Fruit fly (Drosophila melanogaster): ENCODE results near the gene Mipp1.
A peak's percentile ranks its signal among the peaks of the same experiment; 100 is the strongest.

Gene Mipp1

DNA sequence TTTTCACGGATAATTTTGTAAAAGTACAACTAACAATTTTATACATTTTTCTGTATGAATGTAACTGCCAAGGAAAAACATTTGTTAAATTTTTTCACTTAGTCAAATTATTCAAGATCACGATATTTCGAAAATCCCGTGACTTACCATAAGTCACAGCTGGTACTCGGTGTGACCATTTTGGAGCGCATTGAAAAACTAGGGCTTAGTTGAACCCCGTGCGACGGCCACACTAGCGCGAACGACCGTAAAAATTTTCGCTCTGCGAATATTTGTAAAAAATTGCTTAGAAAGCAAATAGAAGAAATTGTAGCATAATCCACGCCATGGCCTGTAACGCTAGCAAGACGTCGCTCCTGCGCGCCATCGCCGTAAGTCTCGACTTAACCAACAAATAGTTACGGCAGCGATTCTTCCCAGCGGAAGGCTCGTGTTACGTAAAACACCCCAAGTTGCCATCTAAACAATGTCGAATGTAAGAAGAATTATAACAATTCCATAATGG is 11.0 kb upstream of the Mipp1 start, which contains the start of gene UQCR-C2 (continued):
- TF ChIP-seq dysf (GFP tag; IDR thresholded peaks at IDR 0.05) = no peak
- TF ChIP-seq CG11398 (GFP tag; optimal IDR thresholded peaks at IDR 0.05) = no peak
- no peak for TF ChIP-seq Sox102F (GFP tag; optimal IDR thresholded peaks at IDR 0.05)
- no peak for TF ChIP-seq CG1832 (GFP tag; optimal IDR thresholded peaks at IDR 0.05)

DNA sequence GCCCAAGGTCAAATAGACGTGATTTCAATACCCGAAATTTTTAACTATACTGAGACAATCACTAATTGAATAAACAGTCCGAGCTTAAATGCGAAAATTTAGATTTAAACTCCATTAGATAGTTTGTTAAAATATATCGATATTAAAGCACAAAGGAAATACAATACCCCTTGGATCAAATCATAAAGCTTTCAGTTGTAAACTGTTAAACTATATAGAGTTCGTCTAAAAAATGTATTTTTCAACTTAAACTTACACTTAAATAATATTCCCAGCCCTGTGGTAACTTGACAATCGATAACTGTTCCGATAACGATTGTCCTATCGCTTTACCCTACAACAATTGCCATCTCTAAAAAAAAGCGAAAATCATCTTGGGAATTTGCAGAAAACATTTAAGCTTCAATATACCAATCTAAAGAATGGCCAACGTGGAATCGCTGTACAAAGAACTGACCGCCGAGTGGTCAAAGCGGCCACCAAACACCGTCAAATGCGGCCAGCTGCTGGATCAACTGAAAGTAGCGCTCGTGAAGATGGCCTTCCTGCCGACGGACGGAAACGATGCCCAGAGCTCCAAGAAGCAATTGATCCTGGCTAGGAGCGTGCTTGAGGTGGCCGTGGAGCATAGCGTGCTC is 9.7 kb upstream of the Mipp1 start, which contains the start of gene Rpn12:
Gene Rpn12 (plus strand): TSS at position 351 of the 638 bp plus-strand sequence.
- TF ChIP-seq gt (GFP tag; IDR thresholded peaks at IDR 0.05) = no peak
- no peak for TF ChIP-seq hkb (optimal IDR thresholded peaks at IDR 0.05)
- no peak for TF ChIP-seq hkb (GFP tag; IDR thresholded peaks at IDR 0.05)
- TF ChIP-seq CG9817 (tag; optimal IDR thresholded peaks at IDR 0.05) = peak; percentile 40
- no peak for TF ChIP-seq CG15011 (GFP tag; optimal IDR thresholded peaks at IDR 0.05)
- peak; percentile 64 for TF ChIP-seq gro (GFP tag; optimal IDR thresholded peaks at IDR 0.05)
- TF ChIP-seq CG8290 (GFP tag; optimal IDR thresholded peaks at IDR 0.05) = peak; percentile 28
- peak in 1 of 2 experiments; percentile 52 for TF ChIP-seq CG8290 (tag; optimal IDR thresholded peaks at IDR 0.05)
- TF ChIP-seq toy (GFP tag; IDR thresholded peaks at IDR 0.05) = no peak
- TF ChIP-seq CG8924 (tag; optimal IDR thresholded peaks at IDR 0.05) = peak; percentile 28
- TF ChIP-seq Camta (GFP tag; optimal IDR thresholded peaks at IDR 0.05) = peak; percentile 10
- no peak for TF ChIP-seq CG9797 (GFP tag; optimal IDR thresholded peaks at IDR 0.05)
- no peak for TF ChIP-seq CG4282 (GFP tag; optimal IDR thresholded peaks at IDR 0.05)
- TF ChIP-seq NFAT (GFP tag; IDR thresholded peaks at IDR 0.05) = peak; percentile 28; the same call in 1 of the 2 replicates
- peak; percentile 72 for TF ChIP-seq ato (GFP tag; IDR thresholded peaks at IDR 0.05; ENCODE audit: partially characterized antibody)
- TF ChIP-seq ewg (GFP tag; optimal IDR thresholded peaks at IDR 0.05) = no peak
- peak; percentile 68 for TF ChIP-seq vvl (GFP tag; IDR thresholded peaks at IDR 0.05)
- no peak for TF ChIP-seq CG6765 (GFP tag; optimal IDR thresholded peaks at IDR 0.05)
- TF ChIP-seq CG34224 (GFP tag; IDR thresholded peaks at IDR 0.05; ENCODE audit: partially characterized antibody) = peak; percentile 83
- no peak for TF ChIP-seq danr (GFP tag; IDR thresholded peaks at IDR 0.05)
- peak; percentile 19 for TF ChIP-seq Fer3 (tag; optimal IDR thresholded peaks at IDR 0.05)
- no peak for TF ChIP-seq fd96Cb (tag; optimal IDR thresholded peaks at IDR 0.05)
- peak; percentile 29 for TF ChIP-seq zfh2 (GFP tag; optimal IDR thresholded peaks at IDR 0.05)
- TF ChIP-seq amos (GFP tag; IDR thresholded peaks at IDR 0.05; ENCODE audit: partially characterized antibody) = peak; percentile 84
- TF ChIP-seq hbn (GFP tag; IDR thresholded peaks at IDR 0.05; ENCODE audit: partially characterized antibody) = peak; percentile 82
- TF ChIP-seq Stat92E (GFP tag; optimal IDR thresholded peaks at IDR 0.05) = no peak
- TF ChIP-seq Doc3 (GFP tag; IDR thresholded peaks at IDR 0.05; ENCODE audit: partially characterized antibody) = peak; percentile 80
- peak; percentile 26; the same call in 1 of the 2 replicates for TF ChIP-seq CG32532 (GFP tag; IDR thresholded peaks at IDR 0.05)
- no peak for TF ChIP-seq CG3407 (GFP tag; optimal IDR thresholded peaks at IDR 0.05)
- peak; percentile 52 for TF ChIP-seq nmo (GFP tag; optimal IDR thresholded peaks at IDR 0.05)
- TF ChIP-seq YL-1 (GFP tag; optimal IDR thresholded peaks at IDR 0.05) = peak; percentile 23
- no peak for TF ChIP-seq Nf-YA (GFP tag; IDR thresholded peaks at IDR 0.05)
- TF ChIP-seq B-H1 (GFP tag; IDR thresholded peaks at IDR 0.05) = no peak
- peak; percentile 7 for TF ChIP-seq Hsf (GFP tag; optimal IDR thresholded peaks at IDR 0.05)
- TF ChIP-seq trh (GFP tag; optimal IDR thresholded peaks at IDR 0.05) = no peak
- no peak for TF ChIP-seq Kr (GFP tag; optimal IDR thresholded peaks at IDR 0.05)
- no peak for TF ChIP-seq tio (GFP tag; optimal IDR thresholded peaks at IDR 0.05)
- no peak for TF ChIP-seq Ravus (GFP tag; IDR thresholded peaks at IDR 0.05)
- no peak for TF ChIP-seq CG1832 (GFP tag; optimal IDR thresholded peaks at IDR 0.05)
- TF ChIP-seq bowl (GFP tag; IDR thresholded peaks at IDR 0.05) = no peak
- no peak for TF ChIP-seq CG33557 (GFP tag; optimal IDR thresholded peaks at IDR 0.05)
- peak; percentile 10 for TF ChIP-seq pum (GFP tag; optimal IDR thresholded peaks at IDR 0.05)
- no peak for TF ChIP-seq H15 (GFP tag; IDR thresholded peaks at IDR 0.05)
- TF ChIP-seq dysf (GFP tag; IDR thresholded peaks at IDR 0.05) = no peak
- no peak for TF ChIP-seq Poxn (GFP tag; IDR thresholded peaks at IDR 0.05)
- no peak for TF ChIP-seq pnt (GFP tag; optimal IDR thresholded peaks at IDR 0.05)
